Worm (Caenorhabditis elegans) whole organism, L1 larva: Measurements from ENCODE around the gene cut-2.

Source experiments
- F16B12.6 ChIP-seq: fragments of 150-350 bp; optimal IDR thresholded peaks from 2 replicates; lab custom pipeline; 2014; ENCODE audit warnings: missing biosample characterization, missing genetic modification characterization
- blmp-1 ChIP-seq: fragments of 150-350 bp; optimal IDR thresholded peaks from 2 replicates; lab custom pipeline; 2014; ENCODE audit warnings: missing biosample characterization, missing genetic modification characterization
- ceh-90 ChIP-seq: sonication (generic microtip); optimal IDR thresholded peaks from 2 replicates; lab custom pipeline; 2016; ENCODE audit warnings: missing genetic modification characterization, missing compliant biosample characterization
- dpl-1 ChIP-seq, 3 experiments: fragments of 150-350 bp in 2 of 3; sonication (generic microtip) in 1 of 3; optimal IDR thresholded peaks; 2 replicates each; lab custom pipeline; 2014 to 2017; ENCODE audit warnings: missing biosample characterization in 3 of 3, missing genetic modification characterization in 3 of 3, missing genetic modification reagents in 3 of 3
- dsc-1 ChIP-seq: sonication (generic microtip); optimal IDR thresholded peaks from 2 replicates; lab custom pipeline; 2016; ENCODE audit warnings: mild to moderate bottlenecking, missing genetic modification characterization, missing compliant biosample characterization
- efl-1 ChIP-seq, 4 experiments: fragments of 150-350 bp; optimal IDR thresholded peaks in 3 of 4; peaks in 1 of 4; 1 replicate in 1 of 4; 2 replicates in 3 of 4; lab custom pipeline; 2014; ENCODE audit warnings: missing biosample characterization in 2 of 4, missing genetic modification characterization in 2 of 4, missing genetic modification reagents in 2 of 4
- hlh-17 ChIP-seq: fragments of 200-800 bp; sonication (Bioruptor generic); optimal IDR thresholded peaks from 2 replicates; lab custom pipeline; 2018; ENCODE audit warnings: missing genetic modification characterization, mild to moderate bottlenecking, missing compliant biosample characterization, moderate library complexity, borderline replicate concordance
- hpl-2 ChIP-seq: fragments of 150-350 bp; optimal IDR thresholded peaks from 2 replicates; lab custom pipeline; 2014; ENCODE audit warnings: missing biosample characterization, missing genetic modification reagents, missing genetic modification characterization
- irx-1 ChIP-seq: sonication (generic microtip); optimal IDR thresholded peaks from 2 replicates; lab custom pipeline; 2016; ENCODE audit warnings: missing genetic modification characterization, missing compliant biosample characterization
- jun-1 ChIP-seq: fragments of 150-350 bp; optimal IDR thresholded peaks from 2 replicates; lab custom pipeline; 2014; ENCODE audit warnings: missing biosample characterization, missing genetic modification reagents, missing genetic modification characterization
- lin-14 ChIP-seq: fragments of 200-800 bp; sonication (Bioruptor generic); optimal IDR thresholded peaks from 2 replicates; lab custom pipeline; 2018; ENCODE audit warnings: mild to moderate bottlenecking, missing genetic modification characterization, moderate library complexity, missing compliant biosample characterization
- lin-35 ChIP-seq, 2 experiments: fragments of 150-350 bp; optimal IDR thresholded peaks; 2 replicates each; lab custom pipeline; 2014; ENCODE audit warnings: missing biosample characterization in 2 of 2, missing genetic modification characterization in 2 of 2, missing genetic modification reagents in 2 of 2
- lin-39 ChIP-seq: fragments of 150-350 bp; optimal IDR thresholded peaks from 2 replicates; lab custom pipeline; 2014; ENCODE audit warnings: missing biosample characterization, missing genetic modification reagents, missing genetic modification characterization
- lir-3 ChIP-seq: sonication (generic microtip); optimal IDR thresholded peaks from 2 replicates; lab custom pipeline; 2016; ENCODE audit warnings: mild to moderate bottlenecking, missing genetic modification characterization, moderate library complexity, missing compliant biosample characterization; ENCODE audit not compliant: poor library complexity
- lsy-2 ChIP-seq, 2 experiments: fragments of 150-350 bp; optimal IDR thresholded peaks; 2 replicates each; lab custom pipeline; 2014; ENCODE audit warnings: missing biosample characterization in 2 of 2, missing genetic modification characterization in 2 of 2
- mab-9 ChIP-seq: fragments of 200-800 bp; sonication (Bioruptor generic); IDR thresholded peaks from 2 replicates; pipeline ENCODE4 v1.3.6; 2022; ENCODE audit warnings: missing genetic modification reagents, missing genetic modification characterization, missing compliant biosample characterization
- mdl-1 ChIP-seq, 2 experiments: fragments of 150-350 bp; optimal IDR thresholded peaks; 2 replicates each; lab custom pipeline; 2014 to 2017; ENCODE audit warnings: missing biosample characterization in 2 of 2, missing genetic modification characterization in 2 of 2, inconsistent platforms in 1 of 2
- mep-1 ChIP-seq: fragments of 150-350 bp; optimal IDR thresholded peaks from 2 replicates; lab custom pipeline; 2014; ENCODE audit warnings: missing biosample characterization, missing genetic modification characterization
- nhr-19 ChIP-seq: fragments of 200-800 bp; sonication (Bioruptor generic); conservative IDR thresholded peaks from 2 replicates; pipeline ENCODE4 v1.3.6; 2022; ENCODE audit warnings: missing genetic modification characterization, missing compliant biosample characterization
- nhr-20 ChIP-seq: sonication (generic microtip); optimal IDR thresholded peaks from 2 replicates; lab custom pipeline; 2016; ENCODE audit warnings: mild to moderate bottlenecking, missing genetic modification characterization, missing compliant biosample characterization
- nhr-28 ChIP-seq: fragments of 150-350 bp; optimal IDR thresholded peaks from 2 replicates; lab custom pipeline; 2014; ENCODE audit warnings: missing biosample characterization, missing genetic modification characterization
- nhr-47 ChIP-seq: sonication (generic microtip); optimal IDR thresholded peaks from 2 replicates; lab custom pipeline; 2016; ENCODE audit warnings: mild to moderate bottlenecking, missing genetic modification characterization, moderate library complexity, missing compliant biosample characterization
- nhr-71 ChIP-seq: sonication (generic microtip); optimal IDR thresholded peaks from 2 replicates; lab custom pipeline; 2016; ENCODE audit warnings: mild to moderate bottlenecking, missing genetic modification characterization, moderate library complexity, missing compliant biosample characterization
- nhr-85 ChIP-seq: sonication (generic microtip); peaks from one replicate; lab custom pipeline; 2016; ENCODE audit warnings: missing genetic modification characterization, inconsistent platforms, missing compliant biosample characterization
- pqm-1 ChIP-seq: sonication (generic microtip); optimal IDR thresholded peaks from 3 replicates; lab custom pipeline; 2017; ENCODE audit warnings: missing biosample characterization, missing genetic modification characterization
- rnt-1 ChIP-seq: sonication (generic microtip); optimal IDR thresholded peaks from 2 replicates; lab custom pipeline; 2016; ENCODE audit warnings: mild to moderate bottlenecking, missing genetic modification characterization, moderate library complexity, missing compliant biosample characterization
- skn-1 ChIP-seq: fragments of 150-350 bp; optimal IDR thresholded peaks from 2 replicates; lab custom pipeline; 2014; ENCODE audit warnings: missing biosample characterization, missing genetic modification characterization
- snu-23 ChIP-seq: sonication (generic microtip); optimal IDR thresholded peaks from 2 replicates; lab custom pipeline; 2016; ENCODE audit warnings: missing genetic modification characterization, missing compliant biosample characterization
- tlp-1 ChIP-seq: fragments of 150-350 bp; optimal IDR thresholded peaks from 2 replicates; lab custom pipeline; 2014; ENCODE audit warnings: missing biosample characterization, missing genetic modification characterization
- unc-130 ChIP-seq: fragments of 150-350 bp; optimal IDR thresholded peaks from 2 replicates; lab custom pipeline; 2017; ENCODE audit warnings: missing biosample characterization, missing genetic modification characterization, inconsistent platforms
- unc-30 ChIP-seq: sonication (generic microtip); optimal IDR thresholded peaks from 2 replicates; lab custom pipeline; 2017; ENCODE audit warnings: missing biosample characterization, missing genetic modification characterization
- unc-98 ChIP-seq: fragments of 200-800 bp; sonication (Bioruptor generic); IDR thresholded peaks from 2 replicates; pipeline ENCODE4 v1.3.6; 2022; ENCODE audit warnings: missing genetic modification characterization, missing compliant biosample characterization
- vab-15 ChIP-seq: sonication (generic microtip); optimal IDR thresholded peaks from 2 replicates; lab custom pipeline; 2017; ENCODE audit warnings: missing genotype, mild to moderate bottlenecking, missing genetic modification characterization, missing compliant biosample characterization

Gene cut-2

ce11 chrV:13396426-13396825 is 18.3 kb upstream of the cut-2 start (continued):
- TF ChIP-seq nhr-47 (tag; lab: Kevin White, UChicago), result peak; percentile 12
- no peak for TF ChIP-seq lsy-2 (tag; optimal IDR thresholded peaks at IDR 0.05; lab: Kevin White, UChicago)
- TF ChIP-seq mab-9 (GFP tag; lab: Robert Waterston, UW), result peak; percentile 16; the same call in 1 of the 2 replicates
- 0 out of 2 replicates have a peak, but pooled peaks have one; percentile 7 for TF ChIP-seq nhr-19 (GFP tag; lab: Robert Waterston, UW)

- peak; percentile 63 for TF ChIP-seq lin-14 (GFP tag; lab: Kevin White, UChicago)
- no peak for TF ChIP-seq nhr-85 (tag; lab: Kevin White, UChicago)
- no peak for TF ChIP-seq tlp-1
- TF ChIP-seq F16B12.6 (tag; lab: Kevin White, UChicago), result no peak
- TF ChIP-seq dsc-1, result peak; percentile 38
- TF ChIP-seq, all 84 proteins: peak for 2
Observed at ce11 chrV:13401669-13402068, 13.1 kb upstream of the cut-2 start.

ce11 chrV:13402524-13402923 is 12.2 kb upstream of the cut-2 start:
- TF ChIP-seq nhr-28 (tag; lab: Kevin White, UChicago), result no peak
- TF ChIP-seq vab-15 (tag; lab: Kevin White, UChicago), result no peak
- TF ChIP-seq hlh-17 (GFP tag; lab: Kevin White, UChicago), result no peak
- TF ChIP-seq dpl-1 (GFP tag; optimal IDR thresholded peaks at IDR 0.05; lab: Kevin White, UChicago), result peak in 1 of 3 experiments; percentile 13
- TF ChIP-seq efl-1 (optimal IDR thresholded peaks at IDR 0.05; lab: Kevin White, UChicago), result peak in 1 of 2 experiments; percentile 16
- TF ChIP-seq efl-1 (GFP tag; optimal IDR thresholded peaks at IDR 0.05 in 1 of 2; lab: Kevin White, UChicago), result peak in 1 of 2 experiments; percentile 88
- TF ChIP-seq nhr-71 (tag; lab: Kevin White, UChicago), result peak; percentile 63
- peak; percentile 38 for TF ChIP-seq snu-23 (GFP tag; lab: Kevin White, UChicago)
- TF ChIP-seq skn-1, result no peak
- TF ChIP-seq rnt-1, result peak; percentile 70
- no peak for TF ChIP-seq unc-30 (tag; lab: Kevin White, UChicago)
- TF ChIP-seq lsy-2 (tag; optimal IDR thresholded peaks at IDR 0.05; lab: Kevin White, UChicago), result peak in 1 of 2 experiments; percentile 37
- peak; percentile 72 for TF ChIP-seq lin-14 (GFP tag; lab: Kevin White, UChicago)
- no peak for TF ChIP-seq irx-1 (tag; lab: Kevin White, UChicago)
- TF ChIP-seq lin-35 (GFP tag; optimal IDR thresholded peaks at IDR 0.05; lab: Kevin White, UChicago), result peak in 1 of 2 experiments; percentile 3
- TF ChIP-seq nhr-19 (GFP tag; lab: Robert Waterston, UW), result 0 out of 2 replicates have a peak, but pooled peaks have one; percentile 23
- TF ChIP-seq dsc-1, result peak; percentile 56
- TF ChIP-seq unc-98 (GFP tag; lab: Robert Waterston, UW), result no peak
- TF ChIP-seq jun-1 (tag; lab: Kevin White, UChicago), result no peak
- TF ChIP-seq blmp-1 (tag; lab: Kevin White, UChicago), result peak; percentile 58
- peak; percentile 2 for TF ChIP-seq unc-130
- peak; percentile 64 for TF ChIP-seq lin-39 (tag; lab: Kevin White, UChicago)
- peak; percentile 19 for TF ChIP-seq nhr-20 (tag; lab: Kevin White, UChicago)
- TF ChIP-seq mdl-1 (tag; optimal IDR thresholded peaks at IDR 0.05; lab: Kevin White, UChicago), result peak in 1 of 2 experiments; percentile 19
- no peak for TF ChIP-seq lir-3 (tag; lab: Kevin White, UChicago)
- no peak for TF ChIP-seq ceh-90 (tag; lab: Kevin White, UChicago)
- peak; percentile 20 for TF ChIP-seq mep-1 (tag; lab: Kevin White, UChicago)
- no peak for TF ChIP-seq nhr-85 (tag; lab: Kevin White, UChicago)
- no peak for TF ChIP-seq hpl-2 (GFP tag; lab: Kevin White, UChicago)

- TF ChIP-seq pqm-1 (no peak), lsy-2 (tag; optimal IDR thresholded peaks at IDR 0.05; lab: Kevin White, UChicago) (peak in 1 of 2 experiments; percentile 55), dpl-1 (GFP tag; optimal IDR thresholded peaks at IDR 0.05; lab: Kevin White, UChicago) (peak in 1 of 3 experiments; percentile 13)
- TF ChIP-seq, all 84 proteins: peak for 2
Observed at ce11 chrV:13406032-13406431, 8.7 kb upstream of the cut-2 start, which contains the start of gene cutl-1. cutl-1 (minus strand) TSS chrV:13406114.
